Worm (Caenorhabditis elegans) whole organism, midembryonic: ENCODE measurements around the gene dnj-5.

Experiments used
- T22C8.4 ChIP-seq: fragments of 200-800 bp; sonication (Bioruptor generic); IDR thresholded peaks from 2 replicates; pipeline ENCODE4 v1.3.6; 2022; ENCODE audit warnings: missing genetic modification characterization, missing compliant biosample characterization
- klf-2 ChIP-seq: fragments of 200-800 bp; sonication (Bioruptor generic); conservative IDR thresholded peaks from 2 replicates; pipeline ENCODE4 v1.3.6; 2022; ENCODE audit warnings: missing genetic modification reagents, missing genetic modification characterization, missing compliant biosample characterization

DNA sequence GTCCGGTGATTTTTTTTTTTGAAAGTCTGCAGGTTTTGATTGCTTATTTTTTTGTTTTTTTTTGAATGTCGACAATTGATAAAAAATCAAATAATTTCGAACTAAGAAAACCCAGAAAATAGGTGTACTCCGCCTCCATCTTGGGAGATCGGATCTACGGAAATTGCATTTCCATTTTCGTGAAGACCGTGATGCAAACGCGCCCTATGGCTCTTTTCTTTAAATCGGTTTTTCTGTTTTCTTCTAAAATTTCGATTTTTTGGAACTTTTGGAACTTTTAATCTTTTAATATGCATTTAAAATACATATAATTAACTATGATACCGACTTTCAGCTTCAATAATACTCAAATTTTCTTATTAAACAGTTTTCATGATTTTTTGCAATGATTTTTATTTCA is 16.1 kb downstream of the dnj-5 start:
- TF ChIP-seq klf-2 (GFP tag; lab: Robert Waterston, UW) (no peak), T22C8.4 (no peak)
